Worm (Caenorhabditis elegans) whole organism, young adult: Measurements from ENCODE around the gene F21C10.19.

Source experiments
- F10E7.11 ChIP-seq: sonication (generic microtip); optimal IDR thresholded peaks from 2 replicates; lab custom pipeline; 2017; ENCODE audit warnings: mild to moderate bottlenecking, missing genetic modification characterization, moderate library complexity, missing compliant biosample characterization
- F49E8.2 ChIP-seq: sonication (generic microtip); optimal IDR thresholded peaks from 3 replicates; lab custom pipeline; 2017; ENCODE audit warnings: missing genetic modification characterization, mild to moderate bottlenecking, missing compliant biosample characterization, antibody characterized with exemption, moderate library complexity; ENCODE audit not compliant: insufficient read depth
- ama-1 ChIP-seq, 3 experiments: fragments of 150-350 bp in 1 of 3; sonication (generic microtip) in 2 of 3; optimal IDR thresholded peaks; 2 replicates each; lab custom pipeline; 2014 to 2018; ENCODE audit warnings: missing biosample characterization in 2 of 3, missing genetic modification characterization in 2 of 3, missing genetic modification reagents in 2 of 3
- aptf-3 ChIP-seq: fragments of 200-800 bp; sonication (Bioruptor generic); IDR thresholded peaks from 2 replicates; pipeline ENCODE4 v1.3.6; 2022; ENCODE audit warnings: missing genetic modification characterization, missing compliant biosample characterization
- lag-1 ChIP-seq: fragments of 200-800 bp; sonication (Bioruptor generic); IDR thresholded peaks from 2 replicates; pipeline ENCODE4 v1.3.6; 2022; ENCODE audit warnings: missing genetic modification reagents, missing genetic modification characterization, missing compliant biosample characterization
- madf-10 ChIP-seq: sonication (generic microtip); optimal IDR thresholded peaks from 2 replicates; lab custom pipeline; 2016; ENCODE audit warnings: mild to moderate bottlenecking, missing genetic modification characterization, missing compliant biosample characterization
- mel-28 ChIP-seq: sonication (generic microtip); optimal IDR thresholded peaks from 2 replicates; lab custom pipeline; 2016; ENCODE audit warnings: borderline replicate concordance, mild to moderate bottlenecking, missing genetic modification characterization, missing compliant biosample characterization
- pha-4 ChIP-seq: fragments of 150-350 bp; sonication (generic microtip); optimal IDR thresholded peaks from 2 replicates; lab custom pipeline; 2014; ENCODE audit warnings: missing biosample characterization, missing genetic modification reagents, missing genetic modification characterization

DNA sequence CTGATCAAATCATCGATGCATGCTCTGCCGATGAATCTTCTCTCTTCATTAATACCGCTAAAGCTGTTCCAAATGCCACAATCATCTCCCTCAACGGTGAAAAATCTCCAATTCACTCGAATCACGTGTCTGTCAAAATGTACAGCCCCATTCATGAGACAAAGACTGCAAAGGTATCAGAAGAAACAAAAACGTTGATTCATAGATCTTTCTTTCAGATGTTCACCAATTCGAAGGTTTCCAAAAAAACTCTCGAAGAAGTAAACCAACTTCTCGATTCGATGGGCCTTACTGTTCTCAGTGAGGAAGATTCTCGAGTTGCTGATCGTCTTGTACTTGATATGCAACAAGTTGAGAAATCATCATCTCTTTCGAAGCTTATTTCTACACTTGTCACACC is 34.2 kb upstream of the F21C10.19 start:
- TF ChIP-seq ama-1 (optimal IDR thresholded peaks at IDR 0.05; lab: Kevin White, UChicago) (peak; percentile 61), ama-1 (GFP tag; optimal IDR thresholded peaks at IDR 0.05; lab: Kevin White, UChicago) (no peak), mel-28 (tag; lab: Kevin White, UChicago) (no peak), lag-1 (GFP tag; lab: Robert Waterston, UW) (no peak), pha-4 (tag; lab: Kevin White, UChicago) (no peak), aptf-3 (GFP tag; lab: Robert Waterston, UW) (no peak), F10E7.11 (tag; lab: Kevin White, UChicago) (no peak), madf-10 (tag; lab: Kevin White, UChicago) (no peak), F49E8.2 (tag; lab: Kevin White, UChicago) (no peak)
